Fruit fly (Drosophila melanogaster) whole organism, embryonic: Measurements from ENCODE around the gene Gr97a.

Experiments
- CG31441 ChIP-seq: fragments of 200-800 bp; sonication (Bioruptor generic); IDR thresholded peaks from 2 replicates; pipeline ENCODE4 v1.3.6; 2022; ENCODE audit warnings: missing biosample characterization, missing genetic modification characterization
- CG6813 ChIP-seq: fragments of 200-800 bp; sonication (Bioruptor generic); optimal IDR thresholded peaks from 2 replicates; lab custom pipeline; 2017; ENCODE audit warnings: missing biosample characterization, missing genetic modification characterization, mild to moderate bottlenecking, moderate library complexity, missing genetic modification reagents
- CTCF ChIP-seq: fragments of 200-800 bp; sonication (Bioruptor generic); optimal IDR thresholded peaks from 2 replicates; lab custom pipeline; 2017; ENCODE audit warnings: missing biosample characterization, mild to moderate bottlenecking, missing genetic modification characterization, moderate library complexity
- H15 ChIP-seq: fragments of 200-800 bp; sonication (Bioruptor generic); IDR thresholded peaks from 3 replicates; pipeline ENCODE4 v1.3.6; 2022; ENCODE audit warnings: missing biosample characterization, missing genetic modification characterization
- HHEX ChIP-seq: fragments of 200-800 bp; sonication (Bioruptor generic); optimal IDR thresholded peaks from 3 replicates; lab custom pipeline; 2017; ENCODE audit warnings: missing biosample characterization, mild to moderate bottlenecking, missing genetic modification characterization, missing genetic modification reagents
- HLH54F ChIP-seq: fragments of 200-800 bp; sonication (Bioruptor generic); optimal IDR thresholded peaks from 3 replicates; lab custom pipeline; 2016; ENCODE audit warnings: missing biosample characterization, missing genetic modification characterization
- disco-r ChIP-seq: fragments of 200-800 bp; sonication (Bioruptor generic); optimal IDR thresholded peaks from 2 replicates; lab custom pipeline; 2016; ENCODE audit warnings: missing biosample characterization, missing genetic modification characterization
- psq ChIP-seq: fragments of 200-800 bp; sonication (Bioruptor generic); optimal IDR thresholded peaks from 2 replicates; lab custom pipeline; 2017; ENCODE audit warnings: missing biosample characterization, missing genetic modification characterization
- run ChIP-seq: fragments of 200-800 bp; sonication (Bioruptor generic); optimal IDR thresholded peaks from 3 replicates; lab custom pipeline; 2018; ENCODE audit warnings: missing biosample characterization, mild to moderate bottlenecking, missing genetic modification characterization

DNA sequence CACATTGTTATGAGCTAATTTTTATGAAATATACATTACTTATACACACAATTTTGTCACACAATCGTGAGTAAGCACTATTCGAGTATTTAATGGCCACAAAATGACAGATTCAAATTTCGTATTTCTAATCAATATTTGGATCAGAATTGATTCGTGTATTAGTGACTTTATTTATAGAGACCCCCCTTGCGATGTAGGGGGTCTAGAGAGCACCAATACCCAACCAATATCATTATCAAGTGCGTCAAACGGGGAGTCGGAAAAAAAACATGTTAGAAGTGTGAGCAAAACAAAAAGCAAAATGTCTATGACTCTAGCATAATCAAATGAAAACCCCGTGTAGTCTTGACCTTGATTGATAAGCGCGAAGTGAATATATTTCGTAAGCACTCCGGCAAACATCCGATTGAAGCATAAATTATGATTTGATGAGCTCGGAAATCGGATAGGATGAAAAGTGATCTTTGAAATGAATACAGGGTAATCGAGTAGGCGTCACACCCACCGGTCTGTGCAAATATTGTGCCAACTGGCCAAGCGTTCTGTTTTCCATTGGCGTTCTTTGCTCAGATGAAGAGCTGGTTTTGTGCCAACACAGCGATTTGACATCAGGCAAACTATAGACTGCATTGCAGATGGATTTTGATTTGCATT is 14.0 kb downstream of the Gr97a start:
- TF ChIP-seq HHEX (GFP tag; lab: Kevin White, UChicago), result no peak
- TF ChIP-seq CG6813 (GFP tag; lab: Kevin White, UChicago), result peak; percentile 31
- TF ChIP-seq H15 (GFP tag; lab: Robert Waterston, UW), result no peak
- TF ChIP-seq psq (GFP tag; lab: Kevin White, UChicago), result no peak
- no peak for TF ChIP-seq run (tag; lab: Kevin White, UChicago)
- TF ChIP-seq disco-r (GFP tag; lab: Kevin White, UChicago), result no peak
- no peak for TF ChIP-seq HLH54F (GFP tag; lab: Kevin White, UChicago)
- no peak for TF ChIP-seq CTCF
- TF ChIP-seq CG31441, result no peak
